Worm (Caenorhabditis elegans) whole organism, L1 larva: ENCODE data around the gene srx-47.
A peak's percentile ranks its signal among the peaks of the same experiment; 100 is the strongest.

Experiments
- C04F5.9 ChIP-seq: sonication (generic microtip); optimal IDR thresholded peaks from 2 replicates; lab custom pipeline; 2016; ENCODE audit warnings: missing genetic modification characterization, missing compliant biosample characterization
- C16A3.4 ChIP-seq: fragments of 150-350 bp; optimal IDR thresholded peaks from 2 replicates; lab custom pipeline; 2014; ENCODE audit warnings: missing biosample characterization, missing genetic modification characterization
- C34B4.2 ChIP-seq: sonication (generic microtip); optimal IDR thresholded peaks from 2 replicates; lab custom pipeline; 2017; ENCODE audit warnings: mild to moderate bottlenecking, missing genetic modification characterization, missing compliant biosample characterization
- F16B12.6 ChIP-seq: fragments of 150-350 bp; optimal IDR thresholded peaks from 2 replicates; lab custom pipeline; 2014; ENCODE audit warnings: missing biosample characterization, missing genetic modification characterization
- Y116A8C.19 ChIP-seq: sonication (generic microtip); optimal IDR thresholded peaks from 2 replicates; lab custom pipeline; 2016; ENCODE audit warnings: missing compliant biosample characterization, missing genetic modification characterization, borderline replicate concordance
- aha-1 ChIP-seq: fragments of 150-350 bp; optimal IDR thresholded peaks from 2 replicates; lab custom pipeline; 2014; ENCODE audit warnings: missing biosample characterization, missing genetic modification characterization
- aly-2 ChIP-seq: fragments of 150-350 bp; optimal IDR thresholded peaks from 2 replicates; lab custom pipeline; 2014; ENCODE audit warnings: missing biosample characterization, missing genetic modification characterization
- ama-1 ChIP-seq: fragments of 150-350 bp; optimal IDR thresholded peaks from 2 replicates; lab custom pipeline; 2014
- ceh-82 ChIP-seq, 3 experiments: fragments of 150-350 bp in 1 of 3; sonication (generic microtip) in 2 of 3; optimal IDR thresholded peaks; 2 replicates each; lab custom pipeline; 2014 to 2017; ENCODE audit warnings: missing biosample characterization in 3 of 3, missing genetic modification characterization in 3 of 3
- ceh-90 ChIP-seq: sonication (generic microtip); optimal IDR thresholded peaks from 2 replicates; lab custom pipeline; 2016; ENCODE audit warnings: missing genetic modification characterization, missing compliant biosample characterization
- dsc-1 ChIP-seq: sonication (generic microtip); optimal IDR thresholded peaks from 2 replicates; lab custom pipeline; 2016; ENCODE audit warnings: mild to moderate bottlenecking, missing genetic modification characterization, missing compliant biosample characterization
- efl-1 ChIP-seq, 4 experiments: fragments of 150-350 bp; optimal IDR thresholded peaks in 3 of 4; peaks in 1 of 4; 1 replicate in 1 of 4; 2 replicates in 3 of 4; lab custom pipeline; 2014; ENCODE audit warnings: missing biosample characterization in 2 of 4, missing genetic modification characterization in 2 of 4, missing genetic modification reagents in 2 of 4
- egl-13 ChIP-seq: sonication (generic microtip); optimal IDR thresholded peaks from 2 replicates; lab custom pipeline; 2016; ENCODE audit warnings: missing genotype, missing genetic modification reagents, missing genetic modification characterization, missing compliant biosample characterization
- elt-3 ChIP-seq, 6 experiments: fragments of 150-350 bp in 1 of 6; sonication (generic microtip); optimal IDR thresholded peaks; 2 replicates each; lab custom pipeline; 2017 to 2018; ENCODE audit warnings: missing biosample characterization in 6 of 6, missing genetic modification characterization in 6 of 6, inconsistent platforms in 1 of 6
- ets-5 ChIP-seq: fragments of 200-800 bp; sonication (Bioruptor generic); IDR thresholded peaks from 2 replicates; pipeline ENCODE4 v1.3.6; 2022; ENCODE audit warnings: missing genetic modification characterization, missing compliant biosample characterization
- fkh-10 ChIP-seq: sonication (generic microtip); optimal IDR thresholded peaks from 2 replicates; lab custom pipeline; 2017; ENCODE audit warnings: missing biosample characterization, missing genetic modification reagents, missing genetic modification characterization
- fkh-4 ChIP-seq: sonication (generic microtip); optimal IDR thresholded peaks from 2 replicates; lab custom pipeline; 2016; ENCODE audit warnings: missing compliant biosample characterization, missing genetic modification characterization, borderline replicate concordance
- fkh-8 ChIP-seq: sonication (generic microtip); optimal IDR thresholded peaks from 2 replicates; lab custom pipeline; 2016; ENCODE audit warnings: mild to moderate bottlenecking, missing genetic modification characterization, missing compliant biosample characterization
- fos-1 ChIP-seq: fragments of 150-350 bp; optimal IDR thresholded peaks from 2 replicates; lab custom pipeline; 2014; ENCODE audit warnings: missing biosample characterization, missing genetic modification characterization
- grh-1 ChIP-seq: fragments of 200-800 bp; sonication (Bioruptor generic); IDR thresholded peaks from 2 replicates; pipeline ENCODE4 v1.3.6; 2022; ENCODE audit warnings: missing genetic modification reagents, missing genetic modification characterization, missing compliant biosample characterization
- hlh-4 ChIP-seq: sonication (generic microtip); optimal IDR thresholded peaks from 2 replicates; lab custom pipeline; 2016; ENCODE audit warnings: mild to moderate bottlenecking, missing genetic modification characterization, missing compliant biosample characterization
- irx-1 ChIP-seq: sonication (generic microtip); optimal IDR thresholded peaks from 2 replicates; lab custom pipeline; 2016; ENCODE audit warnings: missing genetic modification characterization, missing compliant biosample characterization
- jun-1 ChIP-seq: fragments of 150-350 bp; optimal IDR thresholded peaks from 2 replicates; lab custom pipeline; 2014; ENCODE audit warnings: missing biosample characterization, missing genetic modification reagents, missing genetic modification characterization
- lin-13 ChIP-seq: fragments of 150-350 bp; optimal IDR thresholded peaks from 2 replicates; lab custom pipeline; 2014; ENCODE audit warnings: missing biosample characterization, missing genetic modification reagents, missing genetic modification characterization
- lin-15B ChIP-seq: fragments of 150-350 bp; sonication (generic microtip); optimal IDR thresholded peaks from 3 replicates; lab custom pipeline; 2014; ENCODE audit warnings: missing biosample characterization, missing genetic modification characterization
- lin-35 ChIP-seq, 2 experiments: fragments of 150-350 bp; optimal IDR thresholded peaks; 2 replicates each; lab custom pipeline; 2014; ENCODE audit warnings: missing biosample characterization in 2 of 2, missing genetic modification characterization in 2 of 2, missing genetic modification reagents in 2 of 2
- lir-3 ChIP-seq: sonication (generic microtip); optimal IDR thresholded peaks from 2 replicates; lab custom pipeline; 2016; ENCODE audit warnings: mild to moderate bottlenecking, missing genetic modification characterization, moderate library complexity, missing compliant biosample characterization; ENCODE audit not compliant: poor library complexity
- lsy-2 ChIP-seq, 2 experiments: fragments of 150-350 bp; optimal IDR thresholded peaks; 2 replicates each; lab custom pipeline; 2014; ENCODE audit warnings: missing biosample characterization in 2 of 2, missing genetic modification characterization in 2 of 2
- mdl-1 ChIP-seq, 2 experiments: fragments of 150-350 bp; optimal IDR thresholded peaks; 2 replicates each; lab custom pipeline; 2014 to 2017; ENCODE audit warnings: missing biosample characterization in 2 of 2, missing genetic modification characterization in 2 of 2, inconsistent platforms in 1 of 2
- mep-1 ChIP-seq: fragments of 150-350 bp; optimal IDR thresholded peaks from 2 replicates; lab custom pipeline; 2014; ENCODE audit warnings: missing biosample characterization, missing genetic modification characterization
- nhr-11 ChIP-seq: fragments of 150-350 bp; optimal IDR thresholded peaks from 2 replicates; lab custom pipeline; 2014; ENCODE audit warnings: missing biosample characterization, missing genetic modification characterization
- nhr-12 ChIP-seq: sonication (generic microtip); optimal IDR thresholded peaks from 2 replicates; lab custom pipeline; 2017; ENCODE audit warnings: missing biosample characterization, missing genetic modification characterization
- nhr-19 ChIP-seq: fragments of 200-800 bp; sonication (Bioruptor generic); conservative IDR thresholded peaks from 2 replicates; pipeline ENCODE4 v1.3.6; 2022; ENCODE audit warnings: missing genetic modification characterization, missing compliant biosample characterization
- nhr-20 ChIP-seq: sonication (generic microtip); optimal IDR thresholded peaks from 2 replicates; lab custom pipeline; 2016; ENCODE audit warnings: mild to moderate bottlenecking, missing genetic modification characterization, missing compliant biosample characterization
- nhr-28 ChIP-seq: fragments of 150-350 bp; optimal IDR thresholded peaks from 2 replicates; lab custom pipeline; 2014; ENCODE audit warnings: missing biosample characterization, missing genetic modification characterization
- nhr-71 ChIP-seq: sonication (generic microtip); optimal IDR thresholded peaks from 2 replicates; lab custom pipeline; 2016; ENCODE audit warnings: mild to moderate bottlenecking, missing genetic modification characterization, moderate library complexity, missing compliant biosample characterization
- nhr-76 ChIP-seq: sonication (generic microtip); optimal IDR thresholded peaks from 2 replicates; lab custom pipeline; 2017; ENCODE audit warnings: missing biosample characterization, missing genetic modification characterization
- nhr-77 ChIP-seq: fragments of 150-350 bp; optimal IDR thresholded peaks from 2 replicates; lab custom pipeline; 2014; ENCODE audit warnings: missing biosample characterization, missing genetic modification characterization
- nhr-85 ChIP-seq: sonication (generic microtip); peaks from one replicate; lab custom pipeline; 2016; ENCODE audit warnings: missing genetic modification characterization, inconsistent platforms, missing compliant biosample characterization
- nhr-90 ChIP-seq: sonication (generic microtip); optimal IDR thresholded peaks from 2 replicates; lab custom pipeline; 2016; ENCODE audit warnings: mild to moderate bottlenecking, missing genetic modification characterization, missing compliant biosample characterization; ENCODE audit not compliant: poor library complexity
- pag-3 ChIP-seq: sonication (generic microtip); optimal IDR thresholded peaks from 2 replicates; lab custom pipeline; 2017; ENCODE audit warnings: missing genetic modification characterization, mild to moderate bottlenecking, missing compliant biosample characterization, antibody characterized with exemption, borderline replicate concordance; ENCODE audit not compliant: insufficient read depth
- pqm-1 ChIP-seq: sonication (generic microtip); optimal IDR thresholded peaks from 3 replicates; lab custom pipeline; 2017; ENCODE audit warnings: missing biosample characterization, missing genetic modification characterization
- rnt-1 ChIP-seq: sonication (generic microtip); optimal IDR thresholded peaks from 2 replicates; lab custom pipeline; 2016; ENCODE audit warnings: mild to moderate bottlenecking, missing genetic modification characterization, moderate library complexity, missing compliant biosample characterization
- skn-1 ChIP-seq: fragments of 150-350 bp; optimal IDR thresholded peaks from 2 replicates; lab custom pipeline; 2014; ENCODE audit warnings: missing biosample characterization, missing genetic modification characterization
- sox-4 ChIP-seq: sonication (generic microtip); optimal IDR thresholded peaks from 2 replicates; lab custom pipeline; 2016; ENCODE audit warnings: missing genetic modification characterization, missing compliant biosample characterization
- sptf-1 ChIP-seq: fragments of 150-350 bp; optimal IDR thresholded peaks from 2 replicates; lab custom pipeline; 2014; ENCODE audit warnings: missing biosample characterization, missing genetic modification characterization
- sup-37 ChIP-seq: fragments of 200-800 bp; sonication (Bioruptor generic); optimal IDR thresholded peaks from 2 replicates; lab custom pipeline; 2018; ENCODE audit warnings: mild to moderate bottlenecking, missing genetic modification characterization, missing compliant biosample characterization
- swsn-7 ChIP-seq: sonication (generic microtip); optimal IDR thresholded peaks from 2 replicates; lab custom pipeline; 2016; ENCODE audit warnings: missing genetic modification characterization, missing compliant biosample characterization
- tbx-2 ChIP-seq: sonication (generic microtip); optimal IDR thresholded peaks from 2 replicates; lab custom pipeline; 2016; ENCODE audit warnings: missing genetic modification characterization, missing compliant biosample characterization
- tlp-1 ChIP-seq: fragments of 150-350 bp; optimal IDR thresholded peaks from 2 replicates; lab custom pipeline; 2014; ENCODE audit warnings: missing biosample characterization, missing genetic modification characterization
- unc-30 ChIP-seq: sonication (generic microtip); optimal IDR thresholded peaks from 2 replicates; lab custom pipeline; 2017; ENCODE audit warnings: missing biosample characterization, missing genetic modification characterization
- unc-86 ChIP-seq: sonication (generic microtip); optimal IDR thresholded peaks from 2 replicates; lab custom pipeline; 2016; ENCODE audit warnings: missing genetic modification characterization, missing compliant biosample characterization
- vab-15 ChIP-seq: sonication (generic microtip); optimal IDR thresholded peaks from 2 replicates; lab custom pipeline; 2017; ENCODE audit warnings: missing genotype, mild to moderate bottlenecking, missing genetic modification characterization, missing compliant biosample characterization
- xbp-1 ChIP-seq: sonication (generic microtip); optimal IDR thresholded peaks from 2 replicates; lab custom pipeline; 2016; ENCODE audit warnings: missing genetic modification characterization, missing compliant biosample characterization

Gene srx-47

DNA sequence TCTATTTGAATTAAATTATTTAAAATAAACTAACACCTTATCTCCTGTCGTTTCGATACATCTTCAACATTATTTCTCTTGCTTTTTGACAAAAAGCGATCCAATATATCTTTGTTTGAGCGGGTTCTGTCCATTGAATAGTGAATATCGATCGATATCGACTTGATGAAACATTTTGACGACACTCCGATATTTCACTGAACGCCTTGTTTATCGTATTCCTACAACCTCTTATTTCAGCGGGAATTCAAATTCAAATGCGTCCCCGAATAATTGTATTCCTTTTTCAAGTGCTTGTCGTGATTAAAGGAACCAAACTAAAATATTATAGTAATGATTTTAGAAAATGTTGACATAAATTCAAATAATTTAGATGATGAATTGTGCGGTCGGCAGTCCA lies 3.0 kb upstream of the srx-47 start, which contains the start of the genes K07B1.7 and try-5:
Gene K07B1.7 (minus strand): TSS at position 159 of the 400 bp plus-strand sequence.
Gene try-5 (plus strand): TSS at position 241 of the 400 bp plus-strand sequence.
- TF ChIP-seq nhr-76 (tag; lab: Kevin White, UChicago) (no peak), fkh-4 (no peak), aha-1 (tag; lab: Kevin White, UChicago) (no peak), sup-37 (no peak), tlp-1 (tag; lab: Kevin White, UChicago) (no peak), lin-35 (GFP tag; optimal IDR thresholded peaks at IDR 0.05; lab: Kevin White, UChicago) (peak; percentile 99), lsy-2 (tag; optimal IDR thresholded peaks at IDR 0.05; lab: Kevin White, UChicago) (peak; percentile 70 to 90), fos-1 (tag; lab: Kevin White, UChicago) (no peak), mdl-1 (tag; optimal IDR thresholded peaks at IDR 0.05; lab: Kevin White, UChicago) (peak in 1 of 2 experiments; percentile 49), nhr-85 (tag; lab: Kevin White, UChicago) (peak; percentile 69), dsc-1 (peak; percentile 48), sptf-1 (tag; lab: Kevin White, UChicago) (no peak), swsn-7 (tag; lab: Kevin White, UChicago) (peak; percentile 56), nhr-90 (tag; lab: Kevin White, UChicago) (peak; percentile 16), unc-86 (tag; lab: Kevin White, UChicago) (peak; percentile 26), hlh-4 (no peak), nhr-19 (GFP tag; lab: Robert Waterston, UW) (peak; percentile 53), lin-15B (tag; lab: Kevin White, UChicago) (peak; percentile 24), C16A3.4 (tag; lab: Kevin White, UChicago) (peak; percentile 82), ets-5 (GFP tag; lab: Robert Waterston, UW) (no peak), tbx-2 (tag; lab: Kevin White, UChicago) (peak; percentile 58), ceh-82 (tag; optimal IDR thresholded peaks at IDR 0.05; lab: Kevin White, UChicago) (peak; percentile 45 to 72 (median 65)), jun-1 (tag; lab: Kevin White, UChicago) (peak; percentile 12), elt-3 (tag; optimal IDR thresholded peaks at IDR 0.05; lab: Kevin White, UChicago) (peak in 2 of 6 experiments; percentile 0 to 46), grh-1 (GFP tag; lab: Robert Waterston, UW) (no peak), pag-3 (tag; lab: Kevin White, UChicago) (no peak), ceh-90 (tag; lab: Kevin White, UChicago) (no peak), efl-1 (optimal IDR thresholded peaks at IDR 0.05; lab: Kevin White, UChicago) (peak; percentile 91 to 96), efl-1 (GFP tag; optimal IDR thresholded peaks at IDR 0.05 in 1 of 2; lab: Kevin White, UChicago) (peak; percentile 97 to 99), rnt-1 (peak; percentile 74), ama-1 (lab: Kevin White, UChicago) (peak; percentile 10), aly-2 (tag; lab: Kevin White, UChicago) (no peak), irx-1 (peak; percentile 8), lir-3 (tag; lab: Kevin White, UChicago) (no peak), nhr-12 (tag; lab: Kevin White, UChicago) (no peak), egl-13 (peak; percentile 25), vab-15 (tag; lab: Kevin White, UChicago) (no peak), nhr-28 (tag; lab: Kevin White, UChicago) (no peak), lin-13 (GFP tag; lab: Kevin White, UChicago) (peak; percentile 61), pqm-1 (tag; lab: Kevin White, UChicago) (no peak), sox-4 (tag; lab: Kevin White, UChicago) (no peak), unc-30 (tag; lab: Kevin White, UChicago) (no peak), nhr-77 (tag; lab: Kevin White, UChicago) (peak; percentile 24), C34B4.2 (tag; lab: Kevin White, UChicago) (no peak), mep-1 (tag; lab: Kevin White, UChicago) (peak; percentile 67), fkh-10 (GFP tag; lab: Kevin White, UChicago) (no peak), xbp-1 (tag; lab: Kevin White, UChicago) (peak; percentile 68), fkh-8 (peak; percentile 43), skn-1 (tag; lab: Kevin White, UChicago) (peak; percentile 73), Y116A8C.19 (tag; lab: Kevin White, UChicago) (no peak), C04F5.9 (tag; lab: Kevin White, UChicago) (no peak), nhr-11 (tag; lab: Kevin White, UChicago) (peak; percentile 36), nhr-20 (peak; percentile 68), F16B12.6 (tag; lab: Kevin White, UChicago) (peak; percentile 42), nhr-71 (tag; lab: Kevin White, UChicago) (peak; percentile 77)
